Fruit fly (Drosophila melanogaster): ENCODE results near the gene CG14022.

dm6 chr2L:5289921-5290320 lies 38.8 kb downstream of the CG14022 start:
- TF ChIP-seq CG8478 (optimal IDR thresholded peaks at IDR 0.05) (no peak), CTCF (optimal IDR thresholded peaks at IDR 0.05) (no peak)
